Worm (Caenorhabditis elegans) whole organism, early embryonic: Measurements from ENCODE around the gene gck-2.

ENCODE experiments used
- B0310.2 ChIP-seq: sonication (generic microtip); optimal IDR thresholded peaks from 2 replicates; lab custom pipeline; 2016; ENCODE audit warnings: mild to moderate bottlenecking, missing genetic modification characterization, missing compliant biosample characterization
- F13C5.2 ChIP-seq: sonication (generic microtip); optimal IDR thresholded peaks from 2 replicates; lab custom pipeline; 2017; ENCODE audit warnings: mild to moderate bottlenecking, missing genetic modification characterization, inconsistent platforms, missing compliant biosample characterization
- aly-1 ChIP-seq: sonication (generic microtip); optimal IDR thresholded peaks from 2 replicates; lab custom pipeline; 2016; ENCODE audit warnings: missing genetic modification characterization, missing compliant biosample characterization
- ama-1 ChIP-seq: fragments of 150-350 bp; optimal IDR thresholded peaks from 2 replicates; lab custom pipeline; 2014
- ceh-13 ChIP-seq: fragments of 200-800 bp; sonication (Bioruptor generic); optimal IDR thresholded peaks from 2 replicates; lab custom pipeline; 2018; ENCODE audit warnings: mild to moderate bottlenecking, missing genetic modification characterization, missing compliant biosample characterization
- ets-7 ChIP-seq: sonication (generic microtip); optimal IDR thresholded peaks from 2 replicates; lab custom pipeline; 2016; ENCODE audit warnings: missing genotype, missing genetic modification characterization, missing compliant biosample characterization
- flt-1 ChIP-seq: fragments of 200-800 bp; sonication (Bioruptor generic); IDR thresholded peaks from 2 replicates; pipeline ENCODE4 v1.3.6; 2022; ENCODE audit warnings: missing genetic modification characterization, missing compliant biosample characterization
- hmbx-1 ChIP-seq: sonication (generic microtip); optimal IDR thresholded peaks from 2 replicates; lab custom pipeline; 2016; ENCODE audit warnings: mild to moderate bottlenecking, missing genetic modification characterization, missing compliant biosample characterization
- hmg-4 ChIP-seq: fragments of 200-800 bp; sonication (Bioruptor generic); optimal IDR thresholded peaks from 2 replicates; lab custom pipeline; 2018; ENCODE audit warnings: mild to moderate bottlenecking, missing genetic modification characterization, missing compliant biosample characterization
- hnd-1 ChIP-seq: sonication (generic microtip); optimal IDR thresholded peaks from 2 replicates; lab custom pipeline; 2016; ENCODE audit warnings: missing genetic modification characterization, missing compliant biosample characterization
- tbx-37 ChIP-seq: fragments of 200-800 bp; sonication (Bioruptor generic); conservative IDR thresholded peaks from 2 replicates; pipeline ENCODE4 v1.3.6; 2022; ENCODE audit warnings: missing genetic modification reagents, missing genetic modification characterization, missing compliant biosample characterization

DNA sequence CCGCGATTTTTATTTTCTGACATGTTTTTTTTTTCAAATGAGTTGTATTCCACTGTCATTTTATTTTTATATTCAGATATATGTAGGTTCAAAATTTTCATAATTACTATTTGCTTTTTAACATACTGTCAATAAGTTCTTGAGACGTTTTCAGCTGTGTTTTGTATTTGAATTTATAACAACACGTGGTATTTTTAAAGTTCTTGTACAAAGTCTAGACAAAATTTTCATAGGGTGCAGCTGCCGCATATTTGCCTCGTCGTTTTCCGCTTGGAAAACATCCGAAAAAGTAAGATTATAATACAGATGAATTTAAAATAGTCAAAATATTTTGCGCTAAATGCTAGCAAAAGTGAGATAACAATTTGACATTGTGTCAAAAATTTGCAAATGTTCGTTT is 36.3 kb upstream of the gck-2 start, which contains the start of gene dmsr-15:
- TF ChIP-seq B0310.2 (tag; lab: Kevin White, UChicago) (no peak), flt-1 (no peak), aly-1 (no peak), F13C5.2 (tag; lab: Kevin White, UChicago) (no peak), ama-1 (lab: Kevin White, UChicago) (no peak), tbx-37 (GFP tag; lab: Robert Waterston, UW) (no peak), hmbx-1 (tag; lab: Kevin White, UChicago) (no peak), hnd-1 (no peak), hmg-4 (no peak), ceh-13 (GFP tag; lab: Kevin White, UChicago) (no peak), ets-7 (tag; lab: Kevin White, UChicago) (no peak)
